Fruit fly (Drosophila melanogaster) whole organism, embryonic: ENCODE measurements around the gene CG43779.
A peak's percentile ranks its signal among the peaks of the same experiment; 100 is the strongest.

ENCODE experiments used
- Antp ChIP-seq: fragments of 200-800 bp; sonication (Bioruptor generic); optimal IDR thresholded peaks from 3 replicates; lab custom pipeline; 2016; ENCODE audit warnings: missing biosample characterization, missing genetic modification characterization
- Bteb2 ChIP-seq: fragments of 200-800 bp; sonication (Bioruptor generic); optimal IDR thresholded peaks from 2 replicates; lab custom pipeline; 2016; ENCODE audit warnings: missing biosample characterization, missing genetic modification characterization
- CG10209 ChIP-seq: fragments of 200-800 bp; sonication (Bioruptor generic); optimal IDR thresholded peaks from 3 replicates; lab custom pipeline; 2017; ENCODE audit warnings: missing biosample characterization, mild to moderate bottlenecking, missing genetic modification characterization, missing genetic modification reagents
- CG10274 ChIP-seq: fragments of 200-800 bp; sonication (Bioruptor generic); optimal IDR thresholded peaks from 3 replicates; lab custom pipeline; 2017; ENCODE audit warnings: missing biosample characterization, mild to moderate bottlenecking, missing genetic modification characterization
- CG10979 ChIP-seq: fragments of 200-800 bp; sonication (Bioruptor generic); optimal IDR thresholded peaks from 2 replicates; lab custom pipeline; 2018; ENCODE audit warnings: missing biosample characterization, mild to moderate bottlenecking, missing genetic modification characterization, moderate library complexity
- CG11695 ChIP-seq: fragments of 200-800 bp; sonication (Bioruptor generic); IDR thresholded peaks from 3 replicates; pipeline ENCODE4 v1.3.6; 2022; ENCODE audit warnings: missing biosample characterization, missing genetic modification characterization
- CG12391 ChIP-seq: fragments of 200-800 bp; sonication (Bioruptor generic); optimal IDR thresholded peaks from 3 replicates; lab custom pipeline; 2018; ENCODE audit warnings: missing biosample characterization, mild to moderate bottlenecking, missing genetic modification characterization, moderate library complexity
- CG12769 ChIP-seq: fragments of 200-800 bp; sonication (Bioruptor generic); optimal IDR thresholded peaks from 2 replicates; lab custom pipeline; 2019; ENCODE audit warnings: missing biosample characterization, mild to moderate bottlenecking, missing genetic modification characterization, moderate library complexity
- CG13424 ChIP-seq: fragments of 200-800 bp; sonication (Bioruptor generic); optimal IDR thresholded peaks from 2 replicates; lab custom pipeline; 2019; ENCODE audit warnings: missing biosample characterization, mild to moderate bottlenecking, missing genetic modification characterization, moderate library complexity
- CG15269 ChIP-seq: fragments of 200-800 bp; sonication (Bioruptor generic); optimal IDR thresholded peaks from 2 replicates; lab custom pipeline; 2018; ENCODE audit warnings: missing biosample characterization, mild to moderate bottlenecking, missing genetic modification characterization, moderate library complexity
- CG15479 ChIP-seq: fragments of 200-800 bp; sonication (Bioruptor generic); optimal IDR thresholded peaks from 3 replicates; lab custom pipeline; 2019; ENCODE audit warnings: missing biosample characterization, mild to moderate bottlenecking, missing genetic modification characterization, moderate library complexity
- CG1602 ChIP-seq: fragments of 200-800 bp; sonication (Bioruptor generic); optimal IDR thresholded peaks from 3 replicates; lab custom pipeline; 2016; ENCODE audit warnings: missing biosample characterization, missing genetic modification characterization
- CG17186 ChIP-seq: fragments of 200-800 bp; sonication (Bioruptor generic); optimal IDR thresholded peaks from 3 replicates; lab custom pipeline; 2017; ENCODE audit warnings: missing biosample characterization, missing genetic modification reagents, missing genetic modification characterization
- CG17385 ChIP-seq: fragments of 200-800 bp; sonication (Bioruptor generic); optimal IDR thresholded peaks from 3 replicates; lab custom pipeline; 2018; ENCODE audit warnings: missing biosample characterization, mild to moderate bottlenecking, missing genetic modification characterization
- CG17612 ChIP-seq: fragments of 200-800 bp; sonication (Bioruptor generic); IDR thresholded peaks from 2 replicates; pipeline ENCODE4 v1.3.6; 2022; ENCODE audit warnings: missing biosample characterization, missing genetic modification characterization
- CG18764 ChIP-seq: fragments of 200-800 bp; sonication (Bioruptor generic); optimal IDR thresholded peaks from 3 replicates; lab custom pipeline; 2016; ENCODE audit warnings: missing biosample characterization, missing genetic modification characterization
- CG30431 ChIP-seq: fragments of 200-800 bp; sonication (Bioruptor generic); optimal IDR thresholded peaks from 2 replicates; lab custom pipeline; 2017; ENCODE audit warnings: missing biosample characterization, missing genetic modification characterization
- CG3838 ChIP-seq: fragments of 200-800 bp; sonication (Bioruptor generic); optimal IDR thresholded peaks from 3 replicates; lab custom pipeline; 2016; ENCODE audit warnings: missing biosample characterization, missing genetic modification characterization
- CG3995 ChIP-seq: fragments of 200-800 bp; sonication (Bioruptor generic); optimal IDR thresholded peaks from 3 replicates; lab custom pipeline; 2016; ENCODE audit warnings: missing biosample characterization, missing genetic modification characterization
- CG4328 ChIP-seq: fragments of 200-800 bp; sonication (Bioruptor generic); optimal IDR thresholded peaks from 3 replicates; lab custom pipeline; 2017; ENCODE audit warnings: missing biosample characterization, missing genetic modification reagents, missing genetic modification characterization
- CG6654 ChIP-seq: fragments of 200-800 bp; sonication (Bioruptor generic); optimal IDR thresholded peaks from 2 replicates; lab custom pipeline; 2017; ENCODE audit warnings: missing biosample characterization, mild to moderate bottlenecking, missing genetic modification characterization
- CG6689 ChIP-seq: fragments of 200-800 bp; sonication (Bioruptor generic); IDR thresholded peaks from 2 replicates; pipeline ENCODE4 v1.3.6; 2022; ENCODE audit warnings: missing biosample characterization, missing genetic modification characterization
- CG8089 ChIP-seq: fragments of 200-800 bp; sonication (Bioruptor generic); optimal IDR thresholded peaks from 3 replicates; lab custom pipeline; 2016; ENCODE audit warnings: missing biosample characterization, missing genetic modification characterization
- CG9609 ChIP-seq: fragments of 200-800 bp; sonication (Bioruptor generic); optimal IDR thresholded peaks from 3 replicates; lab custom pipeline; 2016; ENCODE audit warnings: missing biosample characterization, missing genetic modification characterization
- CkIIα-i1 ChIP-seq: fragments of 200-800 bp; sonication (Bioruptor generic); IDR thresholded peaks from 2 replicates; pipeline ENCODE4 v1.3.6; 2022; ENCODE audit warnings: missing biosample characterization, missing genetic modification characterization
- Dfd ChIP-seq, 2 experiments: fragments of >200 bp; optimal IDR thresholded peaks; 2 replicates each; lab custom pipeline; 2017; ENCODE audit warnings: missing biosample characterization in 2 of 2, missing genetic modification characterization in 2 of 2
- Doc2 ChIP-seq: fragments of 200-800 bp; sonication (Bioruptor generic); IDR thresholded peaks from 2 replicates; pipeline ENCODE4 v1.3.6; 2022; ENCODE audit warnings: missing biosample characterization, missing genetic modification characterization
- Fer3 ChIP-seq: fragments of 200-800 bp; sonication (Bioruptor generic); optimal IDR thresholded peaks from 2 replicates; lab custom pipeline; 2018; ENCODE audit warnings: missing biosample characterization, mild to moderate bottlenecking, missing genetic modification characterization, moderate library complexity
- Hr3 ChIP-seq: fragments of 200-800 bp; sonication (Bioruptor generic); optimal IDR thresholded peaks from 3 replicates; lab custom pipeline; 2016; ENCODE audit warnings: missing biosample characterization, missing genetic modification characterization
- Jarid2 ChIP-seq: fragments of 200-800 bp; sonication (Bioruptor generic); optimal IDR thresholded peaks from 3 replicates; lab custom pipeline; 2017; ENCODE audit warnings: mild to moderate bottlenecking, missing biosample characterization, missing genetic modification reagents, missing genetic modification characterization
- Lim3 ChIP-seq: fragments of 200-800 bp; sonication (Bioruptor generic); IDR thresholded peaks from 2 replicates; pipeline ENCODE4 v1.3.6; 2022; ENCODE audit warnings: missing biosample characterization, missing genetic modification characterization
- NfI ChIP-seq: fragments of 200-800 bp; sonication (Bioruptor generic); optimal IDR thresholded peaks from 3 replicates; lab custom pipeline; 2018; ENCODE audit warnings: missing biosample characterization, mild to moderate bottlenecking, missing genetic modification characterization, moderate library complexity
- Poxn ChIP-seq: fragments of 200-800 bp; sonication (Bioruptor generic); IDR thresholded peaks from 2 replicates; pipeline ENCODE4 v1.3.6; 2022; ENCODE audit warnings: missing biosample characterization, missing genetic modification characterization
- Ravus ChIP-seq: fragments of 200-800 bp; sonication (Bioruptor generic); IDR thresholded peaks from 2 replicates; pipeline ENCODE4 v1.3.6; 2022; ENCODE audit warnings: missing biosample characterization, missing genetic modification characterization
- Tbp ChIP-seq: fragments of >200 bp; optimal IDR thresholded peaks from 2 replicates; lab custom pipeline; 2018; ENCODE audit warnings: missing biosample characterization, missing genetic modification characterization
- abd-A ChIP-seq: fragments of 200-800 bp; sonication (Bioruptor generic); optimal IDR thresholded peaks from 3 replicates; lab custom pipeline; 2019; ENCODE audit warnings: missing biosample characterization, mild to moderate bottlenecking, missing genetic modification characterization, moderate library complexity
- ac ChIP-seq: fragments of 200-800 bp; sonication (Bioruptor generic); optimal IDR thresholded peaks from 3 replicates; lab custom pipeline; 2017; ENCODE audit warnings: missing biosample characterization, mild to moderate bottlenecking, missing genetic modification characterization
- cato ChIP-seq: fragments of 200-800 bp; sonication (Bioruptor generic); optimal IDR thresholded peaks from 2 replicates; lab custom pipeline; 2016; ENCODE audit warnings: missing biosample characterization, missing genetic modification characterization, borderline replicate concordance
- da ChIP-seq: fragments of 200-800 bp; sonication (Bioruptor generic); optimal IDR thresholded peaks from 2 replicates; lab custom pipeline; 2016; ENCODE audit warnings: missing biosample characterization, missing genetic modification characterization
- disco-r ChIP-seq: fragments of 200-800 bp; sonication (Bioruptor generic); optimal IDR thresholded peaks from 2 replicates; lab custom pipeline; 2016; ENCODE audit warnings: missing biosample characterization, missing genetic modification characterization
- fd3F ChIP-seq: fragments of 200-800 bp; sonication (Bioruptor generic); optimal IDR thresholded peaks from 2 replicates; lab custom pipeline; 2018; ENCODE audit warnings: missing biosample characterization, mild to moderate bottlenecking, missing genetic modification characterization, moderate library complexity
- gfzf ChIP-seq: fragments of 200-800 bp; sonication (Bioruptor generic); optimal IDR thresholded peaks from 2 replicates; lab custom pipeline; 2016; ENCODE audit warnings: missing biosample characterization, mild to moderate bottlenecking, missing genetic modification characterization, moderate library complexity
- gro ChIP-seq: fragments of 200-800 bp; sonication (Bioruptor generic); optimal IDR thresholded peaks from 2 replicates; lab custom pipeline; 2016; ENCODE audit warnings: missing biosample characterization, missing genetic modification characterization
- jing ChIP-seq: fragments of 200-800 bp; sonication (Bioruptor generic); optimal IDR thresholded peaks from 2 replicates; lab custom pipeline; 2018; ENCODE audit warnings: missing biosample characterization, mild to moderate bottlenecking, missing genetic modification characterization
- luna ChIP-seq: fragments of 200-800 bp; sonication (Bioruptor generic); optimal IDR thresholded peaks from 2 replicates; lab custom pipeline; 2016; ENCODE audit warnings: missing biosample characterization, missing genetic modification characterization
- peb ChIP-seq: fragments of 200-800 bp; sonication (Bioruptor generic); IDR thresholded peaks from 2 replicates; pipeline ENCODE4 v1.3.6; 2022; ENCODE audit warnings: missing biosample characterization, missing genetic modification characterization
- slbo ChIP-seq: fragments of 200-800 bp; sonication (Bioruptor generic); IDR thresholded peaks from 2 replicates; pipeline ENCODE4 v1.3.6; 2022; ENCODE audit warnings: missing biosample characterization, missing genetic modification characterization
- slp2 ChIP-seq: fragments of 200-800 bp; sonication (Bioruptor generic); optimal IDR thresholded peaks from 2 replicates; lab custom pipeline; 2016; ENCODE audit warnings: missing biosample characterization, missing genetic modification characterization
- sqz ChIP-seq: fragments of 200-800 bp; sonication (Bioruptor generic); optimal IDR thresholded peaks from 3 replicates; lab custom pipeline; 2018; ENCODE audit warnings: missing biosample characterization, mild to moderate bottlenecking, missing genetic modification characterization
- vvl ChIP-seq: fragments of 200-800 bp; sonication (Bioruptor generic); IDR thresholded peaks from 2 replicates; pipeline ENCODE4 v1.3.6; 2022; ENCODE audit warnings: missing biosample characterization, missing genetic modification characterization

The CG43779 gene

DNA sequence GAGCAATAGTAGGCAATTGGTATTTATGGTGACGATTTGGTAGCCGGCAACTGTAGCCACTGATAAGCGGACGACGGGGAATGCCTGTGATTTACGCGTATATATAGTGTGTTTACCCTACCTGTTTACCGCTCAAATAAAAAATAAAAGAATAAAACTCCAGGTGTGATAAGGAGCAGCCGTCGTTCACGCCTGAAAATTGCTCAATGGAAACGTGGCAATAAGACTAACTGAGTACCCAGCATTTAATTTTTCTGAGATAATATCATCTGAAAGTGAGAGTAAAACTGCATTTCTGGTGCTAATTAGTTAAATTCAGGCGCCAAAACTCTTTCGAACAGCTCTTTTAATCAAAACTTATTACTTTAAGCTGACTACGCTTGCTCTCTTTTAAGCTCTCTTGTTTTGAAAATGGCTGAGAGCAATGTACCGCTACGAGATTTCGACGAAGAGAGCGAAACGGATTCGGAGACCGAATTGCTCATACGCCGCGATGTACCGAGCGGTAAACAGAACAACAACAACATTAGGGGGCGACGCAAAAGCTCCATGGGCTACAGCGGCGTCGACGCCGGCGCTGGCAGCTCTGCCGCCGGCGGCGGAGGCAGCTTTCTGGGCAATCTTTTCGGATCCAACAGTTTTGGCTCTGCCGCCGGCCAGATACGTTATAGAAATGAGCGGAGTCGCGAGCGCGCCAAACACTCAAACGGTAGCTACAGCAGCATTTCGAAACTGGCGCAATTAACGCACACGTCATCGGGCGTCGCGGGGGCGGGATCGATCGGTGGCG, 16.1 kb downstream of the CG43779 start (continued):
- TF ChIP-seq CG10209 (GFP tag; lab: Kevin White, UChicago): peak; percentile 65
- peak; percentile 83 for TF ChIP-seq fd3F (GFP tag; lab: Kevin White, UChicago)
- TF ChIP-seq CG30431 (GFP tag; lab: Kevin White, UChicago): peak; percentile 6
- TF ChIP-seq Fer3 (tag; lab: Kevin White, UChicago): peak; percentile 88
- TF ChIP-seq sqz (GFP tag; lab: Kevin White, UChicago): peak; percentile 84
- TF ChIP-seq ac (GFP tag; lab: Kevin White, UChicago): peak; percentile 55
- TF ChIP-seq CG11695 (GFP tag; lab: Robert Waterston, UW): peak; percentile 73
- TF ChIP-seq Lim3 (GFP tag; lab: Robert Waterston, UW): no peak; the same call in 1 of the 2 replicates
- peak; percentile 54 for TF ChIP-seq CG12391 (tag; lab: Kevin White, UChicago)
- TF ChIP-seq vvl (GFP tag; lab: Robert Waterston, UW): peak; percentile 55; the same call in 1 of the 2 replicates
- TF ChIP-seq CG9609 (GFP tag; lab: Kevin White, UChicago): no peak
- no peak; the same call in 1 of the 2 replicates for TF ChIP-seq Ravus
- TF ChIP-seq CG4328 (GFP tag; lab: Kevin White, UChicago): peak; percentile 73
- TF ChIP-seq Doc2 (GFP tag; lab: Robert Waterston, UW): no peak
- no peak for TF ChIP-seq gfzf (GFP tag; lab: Kevin White, UChicago)
- TF ChIP-seq peb: no peak
- peak; percentile 38 for TF ChIP-seq slbo (GFP tag; lab: Robert Waterston, UW)
- no peak for TF ChIP-seq jing (GFP tag; lab: Kevin White, UChicago)
- TF ChIP-seq Hr3 (GFP tag; lab: Kevin White, UChicago): peak; percentile 4
- no peak for TF ChIP-seq Dfd (GFP tag; optimal IDR thresholded peaks at IDR 0.05; lab: Kevin White, UChicago)
- TF ChIP-seq CG12769 (tag; lab: Kevin White, UChicago): peak; percentile 91
- peak; percentile 85 for TF ChIP-seq CG15269 (tag; lab: Kevin White, UChicago)
- TF ChIP-seq disco-r: peak; percentile 65
- TF ChIP-seq Antp (GFP tag; lab: Kevin White, UChicago): peak; percentile 18
- TF ChIP-seq Poxn (GFP tag; lab: Robert Waterston, UW): no peak
- no peak for TF ChIP-seq CG6689
- peak; percentile 54 for TF ChIP-seq CG8089 (GFP tag; lab: Kevin White, UChicago)
- TF ChIP-seq cato (GFP tag; lab: Kevin White, UChicago): no peak
- peak; percentile 78 for TF ChIP-seq CG13424 (tag; lab: Kevin White, UChicago)
- peak; percentile 72 for TF ChIP-seq NfI (GFP tag; lab: Kevin White, UChicago)
- no peak for TF ChIP-seq CG3995
- peak; percentile 52 for TF ChIP-seq slp2 (GFP tag; lab: Kevin White, UChicago)
- TF ChIP-seq CG6654 (GFP tag; lab: Kevin White, UChicago): no peak
- TF ChIP-seq CG17186 (GFP tag; lab: Kevin White, UChicago): no peak
- TF ChIP-seq CG1602 (GFP tag; lab: Kevin White, UChicago): peak; percentile 13
- no peak for TF ChIP-seq da (GFP tag; lab: Kevin White, UChicago)
- peak; percentile 92 for TF ChIP-seq gro (GFP tag; lab: Kevin White, UChicago)
- TF ChIP-seq CG10274 (GFP tag; lab: Kevin White, UChicago): peak; percentile 64
- TF ChIP-seq CkIIα-i1: no peak
- peak; percentile 81 for TF ChIP-seq CG17385
- peak; percentile 57 for TF ChIP-seq CG18764
- no peak for TF ChIP-seq luna (GFP tag; lab: Kevin White, UChicago)
- no peak for TF ChIP-seq CG3838 (GFP tag; lab: Kevin White, UChicago)
- peak; percentile 97 for TF ChIP-seq Jarid2
- TF ChIP-seq CG15479 (GFP tag; lab: Kevin White, UChicago): no peak
- TF ChIP-seq CG17612 (GFP tag; lab: Robert Waterston, UW): no peak
- TF ChIP-seq Bteb2: peak; percentile 63
- no peak for TF ChIP-seq Tbp (GFP tag; lab: Kevin White, UChicago)
- TF ChIP-seq CG10979 (tag; lab: Kevin White, UChicago): peak; percentile 28
- TF ChIP-seq abd-A (tag; lab: Kevin White, UChicago): peak; percentile 36
